Worm (Caenorhabditis elegans): ENCODE data around the gene pgph-1.

pgph-1 gene

ce11 chrV:5753432-5753831 lies at the start of gene pgph-1:
TSS of gene pgph-1 (minus strand) at chrV:5753532.
- TF ChIP-seq nhr-27 (tag; optimal IDR thresholded peaks at IDR 0.05) (no peak), ztf-3 (GFP tag; optimal IDR thresholded peaks at IDR 0.05) (no peak), B0019.2 (GFP tag; conservative IDR thresholded peaks at IDR 0.05) (no peak), him-1 (tag; optimal IDR thresholded peaks at IDR 0.05) (no peak), lin-26 (GFP tag; IDR thresholded peaks at IDR 0.05) (no peak), bed-1 (GFP tag; IDR thresholded peaks at IDR 0.05) (no peak), lin-35 (GFP tag; optimal IDR thresholded peaks at IDR 0.05) (no peak), F22D6.2 (tag; optimal IDR thresholded peaks at IDR 0.05) (no peak)

- TF ChIP-seq aptf-2 (GFP tag; conservative IDR thresholded peaks at IDR 0.05) (no peak), atf-7 (tag; optimal IDR thresholded peaks at IDR 0.05) (no peak), ceh-27 (GFP tag; optimal IDR thresholded peaks at IDR 0.05) (no peak), snpc-1.1 (tag; optimal IDR thresholded peaks at IDR 0.05; ENCODE audit: insufficient read depth) (no peak), zfh-2 (GFP tag; conservative IDR thresholded peaks at IDR 0.05) (no peak), Y79H2A.3 (GFP tag; conservative IDR thresholded peaks at IDR 0.05) (no peak)
These were observed 46.0 kb upstream of the pgph-1 start, which contains the start of gene cyn-17 for ce11 chrV:5799373-5799772. TSS of gene cyn-17 (plus strand) at chrV:5799673.

DNA sequence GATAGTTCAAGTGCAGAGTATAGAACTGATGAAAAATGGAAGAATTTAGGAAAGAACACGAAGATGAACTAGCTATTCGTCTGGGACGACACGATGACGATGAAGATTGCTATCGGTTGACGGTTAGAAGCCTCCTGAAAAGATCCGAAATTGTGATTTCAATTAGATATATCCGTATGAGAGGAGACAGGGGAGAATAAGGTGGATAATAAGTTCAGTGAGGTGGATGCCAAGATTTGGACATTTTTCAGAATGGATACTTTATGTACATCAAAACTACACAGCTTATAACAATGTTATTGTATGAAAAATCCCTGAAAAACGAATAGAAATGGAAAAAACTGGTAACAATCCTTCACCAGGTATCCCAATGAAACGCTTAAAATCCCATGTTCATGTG lies 44.8 kb upstream of the pgph-1 start, which contains the start of gene nstp-3:
Gene nstp-3 (minus strand): TSS at position 101 of the 400 bp plus-strand sequence.
- no peak for TF ChIP-seq hlh-12 (tag; optimal IDR thresholded peaks at IDR 0.05)
- TF ChIP-seq lsl-1 (GFP tag; optimal IDR thresholded peaks at IDR 0.05) = no peak
- TF ChIP-seq madf-10 (tag; optimal IDR thresholded peaks at IDR 0.05) = no peak
- no peak for TF ChIP-seq aptf-3 (GFP tag; IDR thresholded peaks at IDR 0.05)
- no peak for TF ChIP-seq F39B2.1 (GFP tag; IDR thresholded peaks at IDR 0.05)
- TF ChIP-seq bed-2 (GFP tag; IDR thresholded peaks at IDR 0.05) = no peak
- TF ChIP-seq tbp1 (GFP tag; optimal IDR thresholded peaks at IDR 0.05) = no peak
- no peak for TF ChIP-seq mel-28 (tag; optimal IDR thresholded peaks at IDR 0.05; ENCODE audit: borderline replicate concordance)
- no peak for TF ChIP-seq F33H1.4 (GFP tag; IDR thresholded peaks at IDR 0.05)
- TF ChIP-seq F57A8.1 (GFP tag; optimal IDR thresholded peaks at IDR 0.05) = no peak
- TF ChIP-seq snpc-1.1 (tag; optimal IDR thresholded peaks at IDR 0.05; ENCODE audit: insufficient read depth) = no peak
- TF ChIP-seq nfya-2 (GFP tag; IDR thresholded peaks at IDR 0.05) = no peak
- TF ChIP-seq C06A6.2 (GFP tag; conservative IDR thresholded peaks at IDR 0.05) = no peak
- no peak for TF ChIP-seq nhr-80 (tag; optimal IDR thresholded peaks at IDR 0.05)
- no peak for TF ChIP-seq ceh-58 (GFP tag; IDR thresholded peaks at IDR 0.05)
- no peak for TF ChIP-seq rpc-1 (optimal IDR thresholded peaks at IDR 0.05)
- TF ChIP-seq rpc-1 (tag; optimal IDR thresholded peaks at IDR 0.05) = no peak

DNA sequence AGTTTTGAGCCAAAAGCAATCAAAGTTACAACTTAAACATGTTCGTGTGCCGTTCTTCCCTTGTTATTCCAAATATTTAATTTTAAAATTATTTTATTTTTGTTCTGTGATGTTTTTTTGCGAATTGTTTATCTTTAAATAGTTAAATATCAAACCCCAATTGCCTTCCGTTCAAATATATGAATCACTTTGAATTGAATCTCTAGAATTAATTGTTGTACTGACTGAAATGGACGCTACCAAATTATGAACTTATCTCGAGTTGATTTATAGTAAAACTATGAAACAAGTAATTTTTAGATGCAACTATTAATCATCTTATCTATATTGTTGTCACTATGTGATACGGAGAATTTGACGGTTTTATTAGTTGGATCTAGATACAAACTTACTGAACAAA lies 38.7 kb upstream of the pgph-1 start, which contains the start of gene ZC250.2:
Gene ZC250.2 (plus strand): TSS at position 301 of the 400 bp plus-strand sequence.
- no peak for TF ChIP-seq ztf-26 (tag; optimal IDR thresholded peaks at IDR 0.05)
- no peak for TF ChIP-seq madf-3 (GFP tag; IDR thresholded peaks at IDR 0.05)
- 0 out of 2 replicates have a peak, but pooled peaks have one; percentile 27 for TF ChIP-seq hsf-1 (GFP tag; IDR thresholded peaks at IDR 0.05)
- no peak for TF ChIP-seq madf-8 (GFP tag; conservative IDR thresholded peaks at IDR 0.05)
- no peak for TF ChIP-seq aptf-3 (GFP tag; IDR thresholded peaks at IDR 0.05)

Data from whole organism, young adult.